Comparison of ENCODE assay signal across 1 fruit fly cellular context in genomic region chrX:15593477-15594229, dm6.
TF ChIP-seq lines count a peak whose summit lies in the region.

Gene Chsy (minus strand): TSS chrX:15593534.

TF ChIP-seq in whole organism, embryonic, 481 proteins besides CTCF, POLR2A, EP300 and RAD21 (continued from another document):
- peak; percentile 49 for TF ChIP-seq CG18262 (tag; optimal IDR thresholded peaks at IDR 0.05; lab: Kevin White, UChicago)
- no peak for TF ChIP-seq Awh (GFP tag; IDR thresholded peaks at IDR 0.05; lab: Robert Waterston, UW)
- no peak for TF ChIP-seq D19B (GFP tag; optimal IDR thresholded peaks at IDR 0.05; lab: Kevin White, UChicago)
- TF ChIP-seq ash1 (GFP tag; optimal IDR thresholded peaks at IDR 0.05; lab: Kevin White, UChicago): no peak
- peak; percentile 21 for TF ChIP-seq grau (tag; optimal IDR thresholded peaks at IDR 0.05; lab: Kevin White, UChicago)
- peak in 1 of 2 experiments; percentile 10 for TF ChIP-seq Hr51 (GFP tag; optimal IDR thresholded peaks at IDR 0.05; lab: Kevin White, UChicago)
- no peak for TF ChIP-seq fd3F (GFP tag; optimal IDR thresholded peaks at IDR 0.05; lab: Kevin White, UChicago)
- TF ChIP-seq zf30C (GFP tag; optimal IDR thresholded peaks at IDR 0.05; lab: Kevin White, UChicago): peak; percentile 93
- TF ChIP-seq prd (optimal IDR thresholded peaks at IDR 0.05; lab: Kevin White, UChicago): no peak
- TF ChIP-seq prd (GFP tag; IDR thresholded peaks at IDR 0.05; lab: Robert Waterston, UW): peak; percentile 24; the same call in 1 of the 3 replicates
- TF ChIP-seq yki (optimal IDR thresholded peaks at IDR 0.05; lab: Kevin White, UChicago): peak; percentile 66
- TF ChIP-seq gsb (GFP tag; IDR thresholded peaks at IDR 0.05; lab: Robert Waterston, UW): no peak
- TF ChIP-seq Sin3A (optimal IDR thresholded peaks at IDR 0.05; lab: Kevin White, UChicago): no peak
- TF ChIP-seq B-H1 (GFP tag; IDR thresholded peaks at IDR 0.05; lab: Robert Waterston, UW): peak; percentile 10; the same call in 1 of the 3 replicates
- TF ChIP-seq pan (optimal IDR thresholded peaks at IDR 0.05; lab: Kevin White, UChicago): no peak
- TF ChIP-seq pan (GFP tag; optimal IDR thresholded peaks at IDR 0.05 in 1 of 2, IDR thresholded peaks at IDR 0.05 in 1 of 2): peak in 1 of 2 experiments; percentile 15
- peak; percentile 73 for TF ChIP-seq Jarid2 (GFP tag; optimal IDR thresholded peaks at IDR 0.05; lab: Kevin White, UChicago)
- TF ChIP-seq Stat92E (GFP tag; optimal IDR thresholded peaks at IDR 0.05; lab: Kevin White, UChicago): no peak
- peak; percentile 44 for TF ChIP-seq CG2678 (tag; optimal IDR thresholded peaks at IDR 0.05; lab: Kevin White, UChicago)
- TF ChIP-seq wdn (GFP tag; IDR thresholded peaks at IDR 0.05; lab: Robert Waterston, UW): no peak
- peak; percentile 52 for TF ChIP-seq Rfx (GFP tag; IDR thresholded peaks at IDR 0.05; lab: Robert Waterston, UW)
- 0 out of 3 replicates have a peak, but pooled peaks have one; percentile 11 for TF ChIP-seq Dbx (GFP tag; IDR thresholded peaks at IDR 0.05; lab: Robert Waterston, UW)
- peak; percentile 56 for TF ChIP-seq sens (GFP tag; lab: Kevin White, UChicago)
- peak; percentile 18 for TF ChIP-seq CG15269 (tag; optimal IDR thresholded peaks at IDR 0.05; lab: Kevin White, UChicago)
- 0 out of 2 replicates have a peak, but pooled peaks have one; percentile 10 for TF ChIP-seq Bgb (GFP tag; IDR thresholded peaks at IDR 0.05; lab: Robert Waterston, UW; ENCODE audit: partially characterized antibody)
- no peak for TF ChIP-seq her (GFP tag; optimal IDR thresholded peaks at IDR 0.05; lab: Kevin White, UChicago)
- TF ChIP-seq C15 (GFP tag; IDR thresholded peaks at IDR 0.05; lab: Robert Waterston, UW): no peak
- no peak for TF ChIP-seq CG12744 (GFP tag; optimal IDR thresholded peaks at IDR 0.05; lab: Kevin White, UChicago)
- no peak for TF ChIP-seq Ssrp (tag; optimal IDR thresholded peaks at IDR 0.05; lab: Kevin White, UChicago)
- peak; percentile 56; the same call in 1 of the 2 replicates for TF ChIP-seq Xrp1 (GFP tag; IDR thresholded peaks at IDR 0.05; lab: Robert Waterston, UW)
- no peak for TF ChIP-seq Eip74EF (GFP tag; optimal IDR thresholded peaks at IDR 0.05; lab: Kevin White, UChicago)
- peak; percentile 31; the same call in 1 of the 2 replicates for TF ChIP-seq amos (GFP tag; IDR thresholded peaks at IDR 0.05; lab: Robert Waterston, UW; ENCODE audit: partially characterized antibody)
- TF ChIP-seq CG8290 (GFP tag; optimal IDR thresholded peaks at IDR 0.05; lab: Kevin White, UChicago): no peak
- no peak for TF ChIP-seq CG8290 (tag; optimal IDR thresholded peaks at IDR 0.05; lab: Kevin White, UChicago)
- TF ChIP-seq E2f2 (GFP tag; IDR thresholded peaks at IDR 0.05; lab: Robert Waterston, UW): peak; percentile 16; the same call in 1 of the 2 replicates
- peak; percentile 21 for TF ChIP-seq CG17829 (tag; optimal IDR thresholded peaks at IDR 0.05; lab: Kevin White, UChicago)
- TF ChIP-seq Deaf1 (tag; optimal IDR thresholded peaks at IDR 0.05; lab: Kevin White, UChicago): peak; percentile 95
- peak; percentile 53; the same call in 2 of the 3 replicates for TF ChIP-seq CG17361 (GFP tag; IDR thresholded peaks at IDR 0.05; lab: Robert Waterston, UW)
- TF ChIP-seq zfh1 (GFP tag; IDR thresholded peaks at IDR 0.05; lab: Robert Waterston, UW): 0 out of 3 replicates have a peak, but pooled peaks have one; percentile 36
- no peak for TF ChIP-seq CG4730 (GFP tag; IDR thresholded peaks at IDR 0.05; lab: Robert Waterston, UW)
- no peak for TF ChIP-seq Bdp1 (GFP tag; optimal IDR thresholded peaks at IDR 0.05; lab: Kevin White, UChicago)
- no peak for TF ChIP-seq Six4 (GFP tag; optimal IDR thresholded peaks at IDR 0.05; lab: Kevin White, UChicago)
- TF ChIP-seq Sox100B (GFP tag; optimal IDR thresholded peaks at IDR 0.05; lab: Kevin White, UChicago): peak; percentile 27
